Worm (Caenorhabditis elegans) whole organism, early embryonic: ENCODE data around the gene nhr-179.

Source experiments
- ama-1 ChIP-seq: fragments of 150-350 bp; optimal IDR thresholded peaks from 2 replicates; lab custom pipeline; 2014
- flt-1 ChIP-seq: fragments of 200-800 bp; sonication (Bioruptor generic); IDR thresholded peaks from 2 replicates; pipeline ENCODE4 v1.3.6; 2022; ENCODE audit warnings: missing genetic modification characterization, missing compliant biosample characterization
- tbx-37 ChIP-seq: fragments of 200-800 bp; sonication (Bioruptor generic); conservative IDR thresholded peaks from 2 replicates; pipeline ENCODE4 v1.3.6; 2022; ENCODE audit warnings: missing genetic modification reagents, missing genetic modification characterization, missing compliant biosample characterization

ce11 chrV:1572585-1572984 is 46.1 kb downstream of the nhr-179 start:
- TF ChIP-seq flt-1 (GFP tag; lab: Robert Waterston, UW), result no peak
- TF ChIP-seq tbx-37, result no peak
- TF ChIP-seq ama-1 (lab: Kevin White, UChicago), result no peak
